Fruit fly (Drosophila melanogaster) whole organism, embryonic: ENCODE data around the gene CG31926.

Source experiments
- Atf6 ChIP-seq: fragments of 200-800 bp; sonication (Bioruptor generic); IDR thresholded peaks from 2 replicates; pipeline ENCODE4 v1.3.6; 2022; ENCODE audit warnings: missing biosample characterization, missing genetic modification characterization
- Bteb2 ChIP-seq: fragments of 200-800 bp; sonication (Bioruptor generic); optimal IDR thresholded peaks from 2 replicates; lab custom pipeline; 2016; ENCODE audit warnings: missing biosample characterization, missing genetic modification characterization
- CG10959 ChIP-seq: fragments of 200-800 bp; sonication (Bioruptor generic); IDR thresholded peaks from 2 replicates; pipeline ENCODE4 v1.3.6; 2022; ENCODE audit warnings: missing biosample characterization, missing genetic modification characterization
- CG11398 ChIP-seq: fragments of 200-800 bp; sonication (Bioruptor generic); optimal IDR thresholded peaks from 2 replicates; lab custom pipeline; 2016; ENCODE audit warnings: missing biosample characterization, missing genetic modification characterization
- CG11504 ChIP-seq: fragments of 200-800 bp; sonication (Bioruptor generic); optimal IDR thresholded peaks from 3 replicates; lab custom pipeline; 2019; ENCODE audit warnings: missing biosample characterization, mild to moderate bottlenecking, missing genetic modification characterization, moderate library complexity
- CG11695 ChIP-seq: fragments of 200-800 bp; sonication (Bioruptor generic); IDR thresholded peaks from 3 replicates; pipeline ENCODE4 v1.3.6; 2022; ENCODE audit warnings: missing biosample characterization, missing genetic modification characterization
- CG15073 ChIP-seq: fragments of 200-800 bp; sonication (Bioruptor generic); optimal IDR thresholded peaks from 2 replicates; lab custom pipeline; 2016; ENCODE audit warnings: missing biosample characterization, missing genetic modification characterization
- CG17361 ChIP-seq: fragments of 200-800 bp; sonication (Bioruptor generic); IDR thresholded peaks from 3 replicates; pipeline ENCODE4 v1.3.6; 2022; ENCODE audit warnings: missing biosample characterization, missing genetic modification characterization
- CG18262 ChIP-seq: fragments of 200-800 bp; optimal IDR thresholded peaks from 3 replicates; lab custom pipeline; 2019; ENCODE audit warnings: missing biosample characterization, mild to moderate bottlenecking, missing genetic modification characterization, moderate library complexity
- CG18476 ChIP-seq: fragments of 200-800 bp; sonication (Bioruptor generic); optimal IDR thresholded peaks from 2 replicates; lab custom pipeline; 2016; ENCODE audit warnings: missing biosample characterization, mild to moderate bottlenecking, missing genetic modification characterization
- CG18764 ChIP-seq: fragments of 200-800 bp; sonication (Bioruptor generic); optimal IDR thresholded peaks from 3 replicates; lab custom pipeline; 2016; ENCODE audit warnings: missing biosample characterization, missing genetic modification characterization
- CG2116 ChIP-seq: fragments of 200-800 bp; sonication (Bioruptor generic); optimal IDR thresholded peaks from 3 replicates; lab custom pipeline; 2018; ENCODE audit warnings: missing biosample characterization, mild to moderate bottlenecking, missing genetic modification characterization
- CG2712 ChIP-seq: fragments of 200-800 bp; optimal IDR thresholded peaks from 3 replicates; lab custom pipeline; 2019; ENCODE audit warnings: missing biosample characterization, mild to moderate bottlenecking, missing genetic modification characterization, moderate library complexity
- CG3838 ChIP-seq: fragments of 200-800 bp; sonication (Bioruptor generic); optimal IDR thresholded peaks from 3 replicates; lab custom pipeline; 2016; ENCODE audit warnings: missing biosample characterization, missing genetic modification characterization
- CG3847 ChIP-seq: fragments of 200-800 bp; sonication (Bioruptor generic); IDR thresholded peaks from 2 replicates; pipeline ENCODE4 v1.3.6; 2022; ENCODE audit warnings: missing biosample characterization, missing genetic modification characterization
- CG3995 ChIP-seq: fragments of 200-800 bp; sonication (Bioruptor generic); optimal IDR thresholded peaks from 3 replicates; lab custom pipeline; 2016; ENCODE audit warnings: missing biosample characterization, missing genetic modification characterization
- CG4404 ChIP-seq: fragments of 200-800 bp; sonication (Bioruptor generic); IDR thresholded peaks from 2 replicates; pipeline ENCODE4 v1.3.6; 2022; ENCODE audit warnings: missing biosample characterization, missing genetic modification characterization
- CG6654 ChIP-seq: fragments of 200-800 bp; sonication (Bioruptor generic); optimal IDR thresholded peaks from 2 replicates; lab custom pipeline; 2017; ENCODE audit warnings: missing biosample characterization, mild to moderate bottlenecking, missing genetic modification characterization
- CG8924 ChIP-seq: fragments of 200-800 bp; optimal IDR thresholded peaks from 3 replicates; lab custom pipeline; 2019; ENCODE audit warnings: missing biosample characterization, mild to moderate bottlenecking, missing genetic modification characterization, moderate library complexity
- CG9797 ChIP-seq: fragments of 200-800 bp; sonication (Bioruptor generic); optimal IDR thresholded peaks from 3 replicates; lab custom pipeline; 2018; ENCODE audit warnings: missing biosample characterization, mild to moderate bottlenecking, missing genetic modification characterization
- CHES-1-like ChIP-seq: fragments of 200-800 bp; sonication (Bioruptor generic); optimal IDR thresholded peaks from 2 replicates; lab custom pipeline; 2016; ENCODE audit warnings: missing biosample characterization, missing genetic modification characterization
- Camta ChIP-seq: fragments of 200-800 bp; sonication (Bioruptor generic); optimal IDR thresholded peaks from 2 replicates; lab custom pipeline; 2016; ENCODE audit warnings: missing biosample characterization, missing genetic modification characterization
- D19B ChIP-seq: fragments of 200-800 bp; sonication (Bioruptor generic); optimal IDR thresholded peaks from 2 replicates; lab custom pipeline; 2017; ENCODE audit warnings: missing biosample characterization, mild to moderate bottlenecking, missing genetic modification characterization
- Dbx ChIP-seq: fragments of 200-800 bp; sonication (Bioruptor generic); IDR thresholded peaks from 3 replicates; pipeline ENCODE4 v1.3.6; 2022; ENCODE audit warnings: missing biosample characterization, missing genetic modification characterization
- Drgx ChIP-seq: fragments of 200-800 bp; sonication (Bioruptor generic); IDR thresholded peaks from 2 replicates; pipeline ENCODE4 v1.3.6; 2022; ENCODE audit warnings: missing biosample characterization, missing genetic modification characterization
- Ets65A ChIP-seq: fragments of 200-800 bp; sonication (Bioruptor generic); peaks from one replicate; lab custom pipeline; 2016; ENCODE audit warnings: missing biosample characterization, missing genetic modification characterization
- Gug ChIP-seq: fragments of 200-800 bp; sonication (Bioruptor generic); IDR thresholded peaks from 4 replicates; pipeline ENCODE4 v1.3.6; 2022; ENCODE audit warnings: missing biosample characterization, missing genetic modification characterization
- H2.0 ChIP-seq: fragments of 200-800 bp; sonication (Bioruptor generic); IDR thresholded peaks from 2 replicates; pipeline ENCODE4 v1.3.6; 2022; ENCODE audit warnings: missing biosample characterization, missing genetic modification characterization
- Jarid2 ChIP-seq: fragments of 200-800 bp; sonication (Bioruptor generic); optimal IDR thresholded peaks from 3 replicates; lab custom pipeline; 2017; ENCODE audit warnings: mild to moderate bottlenecking, missing biosample characterization, missing genetic modification reagents, missing genetic modification characterization
- Nf-YA ChIP-seq: fragments of 200-800 bp; sonication (Bioruptor generic); IDR thresholded peaks from 2 replicates; pipeline ENCODE4 v1.3.6; 2022; ENCODE audit warnings: missing biosample characterization, missing genetic modification characterization
- Poxn ChIP-seq: fragments of 200-800 bp; sonication (Bioruptor generic); IDR thresholded peaks from 2 replicates; pipeline ENCODE4 v1.3.6; 2022; ENCODE audit warnings: missing biosample characterization, missing genetic modification characterization
- Side ChIP-seq: fragments of 200-800 bp; sonication (Bioruptor generic); optimal IDR thresholded peaks from 2 replicates; lab custom pipeline; 2016; ENCODE audit warnings: missing biosample characterization, missing genetic modification characterization
- Taf1 ChIP-seq: fragments of 200-800 bp; sonication (Bioruptor generic); IDR thresholded peaks from 2 replicates; pipeline ENCODE4 v1.3.6; 2022; ENCODE audit warnings: missing biosample characterization, missing genetic modification characterization
- ac ChIP-seq: fragments of 200-800 bp; sonication (Bioruptor generic); optimal IDR thresholded peaks from 3 replicates; lab custom pipeline; 2017; ENCODE audit warnings: missing biosample characterization, mild to moderate bottlenecking, missing genetic modification characterization
- bbx ChIP-seq: fragments of 200-800 bp; sonication (Bioruptor generic); IDR thresholded peaks from 2 replicates; pipeline ENCODE4 v1.3.6; 2022; ENCODE audit warnings: missing biosample characterization, missing genetic modification characterization; ENCODE audit not compliant: partially characterized antibody
- cwo ChIP-seq: fragments of 200-800 bp; sonication (Bioruptor generic); optimal IDR thresholded peaks from 3 replicates; lab custom pipeline; 2017; ENCODE audit warnings: missing biosample characterization, missing genetic modification characterization, mild to moderate bottlenecking, moderate library complexity, missing genetic modification reagents
- gcm ChIP-seq: fragments of 200-800 bp; sonication (Bioruptor generic); optimal IDR thresholded peaks from 2 replicates; lab custom pipeline; 2019; ENCODE audit warnings: missing biosample characterization, mild to moderate bottlenecking, missing genetic modification characterization, moderate library complexity
- gem ChIP-seq: fragments of 200-800 bp; sonication (Bioruptor generic); optimal IDR thresholded peaks from 2 replicates; lab custom pipeline; 2019; ENCODE audit warnings: missing biosample characterization, mild to moderate bottlenecking, missing genetic modification characterization, moderate library complexity
- her ChIP-seq: fragments of 200-800 bp; sonication (Bioruptor generic); optimal IDR thresholded peaks from 2 replicates; lab custom pipeline; 2016; ENCODE audit warnings: missing biosample characterization, missing genetic modification characterization
- inv ChIP-seq: fragments of 200-800 bp; sonication (Bioruptor generic); IDR thresholded peaks from 2 replicates; pipeline ENCODE4 v1.3.6; 2022; ENCODE audit warnings: missing biosample characterization, missing genetic modification characterization; ENCODE audit not compliant: partially characterized antibody
- luna ChIP-seq: fragments of 200-800 bp; sonication (Bioruptor generic); optimal IDR thresholded peaks from 2 replicates; lab custom pipeline; 2016; ENCODE audit warnings: missing biosample characterization, missing genetic modification characterization
- maf-S ChIP-seq: fragments of 200-800 bp; sonication (Bioruptor generic); optimal IDR thresholded peaks from 2 replicates; lab custom pipeline; 2016; ENCODE audit warnings: missing biosample characterization, missing genetic modification characterization
- nerfin-1 ChIP-seq: fragments of 200-800 bp; sonication (Bioruptor generic); optimal IDR thresholded peaks from 3 replicates; lab custom pipeline; 2019; ENCODE audit warnings: missing biosample characterization, mild to moderate bottlenecking, missing genetic modification characterization, moderate library complexity
- phol ChIP-seq: fragments of 200-800 bp; sonication (Bioruptor generic); optimal IDR thresholded peaks from 3 replicates; lab custom pipeline; 2018; ENCODE audit warnings: missing biosample characterization, mild to moderate bottlenecking, missing genetic modification characterization, moderate library complexity
- prd ChIP-seq, 3 experiments: fragments of >200 bp in 2 of 3; fragments of 200-800 bp in 1 of 3; sonication (Bioruptor generic) in 1 of 3; optimal IDR thresholded peaks in 2 of 3; IDR thresholded peaks in 1 of 3; 2 replicates in 2 of 3; 3 replicates in 1 of 3; pipeline versions ENCODE4 v1.3.6 to Lab custom; 2017 to 2022; ENCODE audit warnings: missing biosample characterization in 1 of 3, missing genetic modification characterization in 1 of 3
- rib ChIP-seq: fragments of 200-800 bp; sonication (Bioruptor generic); IDR thresholded peaks from 2 replicates; pipeline ENCODE4 v1.3.6; 2022; ENCODE audit warnings: missing biosample characterization, missing genetic modification characterization
- tio ChIP-seq: fragments of 200-800 bp; sonication (Bioruptor generic); optimal IDR thresholded peaks from 2 replicates; lab custom pipeline; 2017; ENCODE audit warnings: missing biosample characterization, missing genetic modification characterization, inconsistent platforms
- tll ChIP-seq, 2 experiments: fragments of 200-800 bp in 1 of 2; fragments of >200 bp in 1 of 2; sonication (Bioruptor generic) in 1 of 2; optimal IDR thresholded peaks; 2 replicates each; lab custom pipeline; 2017 to 2019; ENCODE audit warnings: missing biosample characterization in 2 of 2, missing genetic modification characterization in 2 of 2, mild to moderate bottlenecking in 1 of 2, moderate library complexity in 1 of 2
- unc-4 ChIP-seq: fragments of 200-800 bp; sonication (Bioruptor generic); IDR thresholded peaks from 2 replicates; pipeline ENCODE4 v1.3.6; 2022; ENCODE audit warnings: missing biosample characterization, missing genetic modification characterization; ENCODE audit not compliant: partially characterized antibody
- vfl ChIP-seq: fragments of 200-800 bp; sonication (Bioruptor generic); optimal IDR thresholded peaks from 2 replicates; lab custom pipeline; 2016; ENCODE audit warnings: missing biosample characterization, missing genetic modification characterization
- yki ChIP-seq: fragments of >200 bp; optimal IDR thresholded peaks from 3 replicates; lab custom pipeline; 2018

CG31926 gene

DNA sequence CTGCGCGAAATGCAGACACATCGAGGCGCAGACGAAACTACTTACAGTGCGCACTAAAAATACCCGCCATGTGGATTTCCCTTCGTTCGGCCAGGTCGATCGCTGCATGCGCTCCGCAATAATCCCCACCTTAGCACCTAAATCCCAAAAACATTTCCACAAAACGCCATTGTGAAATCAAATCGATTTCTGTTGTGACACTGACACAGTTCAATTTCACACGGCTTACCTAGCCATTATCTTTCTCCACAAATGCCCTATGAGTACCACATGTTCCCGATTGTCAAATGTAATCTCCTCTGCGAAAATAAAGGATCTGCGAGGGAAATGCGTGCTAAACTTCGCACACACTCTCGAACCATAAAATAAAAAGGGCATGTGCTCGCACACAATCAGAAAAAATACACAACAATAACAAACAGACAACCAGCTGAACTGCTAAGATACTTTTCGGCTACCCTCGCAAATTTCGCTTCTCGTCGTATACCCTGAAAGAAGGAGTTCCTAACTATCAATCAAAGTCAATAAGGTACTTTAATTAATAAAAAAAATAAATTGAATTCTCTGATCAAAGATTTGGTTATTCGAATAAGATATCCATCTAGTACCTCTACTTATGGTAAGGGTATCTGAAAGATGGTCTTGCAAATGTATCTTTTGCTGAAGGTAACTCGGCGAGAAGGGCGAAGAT, 9.1 kb upstream of the CG31926 start (continued):
- TF ChIP-seq CHES-1-like (GFP tag; lab: Kevin White, UChicago) (no peak), rib (GFP tag; lab: Robert Waterston, UW) (no peak), CG2116 (GFP tag; lab: Kevin White, UChicago) (no peak), CG17361 (0 out of 3 replicates have a peak, but pooled peaks have one; percentile 26), Taf1 (GFP tag; lab: Robert Waterston, UW) (no peak), CG15073 (GFP tag; lab: Kevin White, UChicago) (no peak), Camta (no peak), CG6654 (GFP tag; lab: Kevin White, UChicago) (no peak), prd (optimal IDR thresholded peaks at IDR 0.05; lab: Kevin White, UChicago) (no peak), prd (GFP tag; IDR thresholded peaks at IDR 0.05; lab: Robert Waterston, UW) (peak; percentile 70), CG18262 (peak; percentile 22), cwo (GFP tag; lab: Kevin White, UChicago) (peak; percentile 15), tio (GFP tag; lab: Kevin White, UChicago) (no peak), bbx (GFP tag; lab: Robert Waterston, UW) (no peak), Gug (GFP tag; lab: Robert Waterston, UW) (peak; percentile 59; the same call in 3 of the 4 replicates), Jarid2 (GFP tag; lab: Kevin White, UChicago) (peak; percentile 14), Ets65A (GFP tag; lab: Kevin White, UChicago) (peak; percentile 59), tll (GFP tag; optimal IDR thresholded peaks at IDR 0.05; lab: Kevin White, UChicago) (peak in 1 of 2 experiments; percentile 9), vfl (GFP tag; lab: Kevin White, UChicago) (no peak), CG2712 (tag; lab: Kevin White, UChicago) (peak; percentile 27), Side (GFP tag; lab: Kevin White, UChicago) (no peak), Nf-YA (no peak), unc-4 (no peak), gcm (GFP tag; lab: Kevin White, UChicago) (no peak), Atf6 (GFP tag; lab: Robert Waterston, UW) (no peak), CG3838 (GFP tag; lab: Kevin White, UChicago) (no peak), inv (no peak), CG11695 (GFP tag; lab: Robert Waterston, UW) (no peak), CG3995 (GFP tag; lab: Kevin White, UChicago) (no peak), luna (no peak), Dbx (GFP tag; lab: Robert Waterston, UW) (no peak), Bteb2 (GFP tag; lab: Kevin White, UChicago) (no peak), nerfin-1 (tag; lab: Kevin White, UChicago) (no peak), yki (lab: Kevin White, UChicago) (no peak), ac (GFP tag; lab: Kevin White, UChicago) (no peak), CG10959 (GFP tag; lab: Robert Waterston, UW) (no peak), CG4404 (GFP tag; lab: Robert Waterston, UW) (peak; percentile 36), H2.0 (GFP tag; lab: Robert Waterston, UW) (no peak), phol (tag; lab: Kevin White, UChicago) (peak; percentile 43), CG11398 (GFP tag; lab: Kevin White, UChicago) (no peak), Drgx (GFP tag; lab: Robert Waterston, UW) (peak; percentile 82), CG8924 (tag; lab: Kevin White, UChicago) (no peak), CG18764 (GFP tag; lab: Kevin White, UChicago) (no peak), maf-S (GFP tag; lab: Kevin White, UChicago) (no peak), CG3847 (GFP tag; lab: Robert Waterston, UW) (no peak), her (GFP tag; lab: Kevin White, UChicago) (no peak), gem (tag; lab: Kevin White, UChicago) (no peak), CG11504 (tag; lab: Kevin White, UChicago) (no peak), CG9797 (GFP tag; lab: Kevin White, UChicago) (no peak), Poxn (GFP tag; lab: Robert Waterston, UW) (no peak), D19B (no peak), CG18476 (GFP tag; lab: Kevin White, UChicago) (no peak)
